Worm (Caenorhabditis elegans) whole organism, L3 larva: Measurements from ENCODE around the gene C08D8.7.

Experiments
- R02D3.7 ChIP-seq: fragments of 150-350 bp; optimal IDR thresholded peaks from 2 replicates; lab custom pipeline; 2014; ENCODE audit warnings: missing biosample characterization, missing genetic modification characterization
- ZK546.5 ChIP-seq: sonication (generic microtip); optimal IDR thresholded peaks from 2 replicates; lab custom pipeline; 2017; ENCODE audit warnings: missing biosample characterization, missing genetic modification characterization
- aly-2 ChIP-seq: fragments of 150-350 bp; optimal IDR thresholded peaks from 2 replicates; lab custom pipeline; 2014; ENCODE audit warnings: missing biosample characterization, missing genetic modification characterization
- ama-1 ChIP-seq: fragments of 150-350 bp; optimal IDR thresholded peaks from 2 replicates; lab custom pipeline; 2018
- ceh-16 ChIP-seq: sonication (generic microtip); optimal IDR thresholded peaks from 2 replicates; lab custom pipeline; 2017; ENCODE audit warnings: missing biosample characterization, missing genetic modification characterization
- ceh-28 ChIP-seq: fragments of 150-350 bp; optimal IDR thresholded peaks from 2 replicates; lab custom pipeline; 2014; ENCODE audit warnings: missing biosample characterization, missing genetic modification reagents, missing genetic modification characterization
- ceh-9 ChIP-seq: sonication (generic microtip); optimal IDR thresholded peaks from 2 replicates; lab custom pipeline; 2018; ENCODE audit warnings: missing biosample characterization, missing genetic modification characterization
- daf-12 ChIP-seq: fragments of 150-350 bp; optimal IDR thresholded peaks from 2 replicates; lab custom pipeline; 2014; ENCODE audit warnings: missing biosample characterization, missing genetic modification reagents, missing genetic modification characterization
- egl-27 ChIP-seq: sonication (generic microtip); optimal IDR thresholded peaks from 4 replicates; lab custom pipeline; 2017; ENCODE audit warnings: missing biosample characterization, missing genetic modification reagents, missing genetic modification characterization
- egl-5 ChIP-seq: fragments of 150-350 bp; optimal IDR thresholded peaks from 2 replicates; lab custom pipeline; 2017; ENCODE audit warnings: missing biosample characterization, missing genetic modification reagents, missing genetic modification characterization, inconsistent platforms
- elt-1 ChIP-seq: fragments of 150-350 bp; optimal IDR thresholded peaks from 2 replicates; lab custom pipeline; 2014; ENCODE audit warnings: missing biosample characterization, missing genetic modification characterization
- elt-2 ChIP-seq: sonication (generic microtip); optimal IDR thresholded peaks from 2 replicates; lab custom pipeline; 2016; ENCODE audit warnings: missing genetic modification reagents, mild to moderate bottlenecking, missing genetic modification characterization, missing compliant biosample characterization
- fkh-10 ChIP-seq: sonication (generic microtip); optimal IDR thresholded peaks from 2 replicates; lab custom pipeline; 2017; ENCODE audit warnings: missing biosample characterization, missing genetic modification reagents, missing genetic modification characterization
- fkh-2 ChIP-seq: fragments of 150-350 bp; optimal IDR thresholded peaks from 2 replicates; lab custom pipeline; 2014; ENCODE audit warnings: missing biosample characterization, missing genetic modification reagents, missing genetic modification characterization
- fos-1 ChIP-seq: fragments of 150-350 bp; optimal IDR thresholded peaks from 2 replicates; lab custom pipeline; 2014; ENCODE audit warnings: missing biosample characterization, missing genetic modification characterization
- jun-1 ChIP-seq: fragments of 150-350 bp; optimal IDR thresholded peaks from 2 replicates; lab custom pipeline; 2014; ENCODE audit warnings: missing biosample characterization, missing genetic modification reagents, missing genetic modification characterization
- lin-39 ChIP-seq: fragments of 150-350 bp; optimal IDR thresholded peaks from 2 replicates; lab custom pipeline; 2018; ENCODE audit warnings: missing biosample characterization, missing genetic modification reagents, missing genetic modification characterization
- lsy-12 ChIP-seq: sonication (generic microtip); optimal IDR thresholded peaks from 2 replicates; lab custom pipeline; 2016; ENCODE audit warnings: mild to moderate bottlenecking, missing genetic modification characterization, missing compliant biosample characterization
- mml-1 ChIP-seq: fragments of 150-350 bp; sonication (generic microtip); optimal IDR thresholded peaks from 3 replicates; lab custom pipeline; 2014; ENCODE audit warnings: missing biosample characterization, missing genetic modification characterization
- nfya-1 ChIP-seq: sonication (generic microtip); optimal IDR thresholded peaks from 2 replicates; lab custom pipeline; 2017; ENCODE audit warnings: missing genetic modification characterization, mild to moderate bottlenecking, missing compliant biosample characterization, antibody characterized with exemption, moderate library complexity; ENCODE audit not compliant: insufficient read depth
- nhr-11 ChIP-seq: fragments of 150-350 bp; optimal IDR thresholded peaks from 2 replicates; lab custom pipeline; 2014; ENCODE audit warnings: missing biosample characterization, missing genetic modification characterization
- nhr-23 ChIP-seq: fragments of 150-350 bp; optimal IDR thresholded peaks from 2 replicates; lab custom pipeline; 2014; ENCODE audit warnings: missing biosample characterization, missing genetic modification reagents, missing genetic modification characterization
- nhr-237 ChIP-seq: fragments of 150-350 bp; optimal IDR thresholded peaks from 2 replicates; lab custom pipeline; 2014; ENCODE audit warnings: missing biosample characterization, missing genetic modification characterization
- nhr-25 ChIP-seq: sonication (generic microtip); optimal IDR thresholded peaks from 2 replicates; lab custom pipeline; 2017; ENCODE audit warnings: missing biosample characterization, missing genetic modification characterization
- nhr-28 ChIP-seq: fragments of 150-350 bp; optimal IDR thresholded peaks from 2 replicates; lab custom pipeline; 2014; ENCODE audit warnings: missing biosample characterization, missing genetic modification characterization
- nhr-43 ChIP-seq: sonication (generic microtip); optimal IDR thresholded peaks from 2 replicates; lab custom pipeline; 2016; ENCODE audit warnings: mild to moderate bottlenecking, missing genetic modification characterization, missing compliant biosample characterization; ENCODE audit not compliant: poor library complexity, severe bottlenecking
- nhr-67 ChIP-seq: fragments of 150-350 bp; optimal IDR thresholded peaks from 2 replicates; lab custom pipeline; 2014; ENCODE audit warnings: missing biosample characterization, missing genetic modification characterization
- nhr-77 ChIP-seq: fragments of 150-350 bp; optimal IDR thresholded peaks from 2 replicates; lab custom pipeline; 2014; ENCODE audit warnings: missing biosample characterization, missing genetic modification characterization
- pha-4 ChIP-seq: fragments of 150-350 bp; optimal IDR thresholded peaks from 2 replicates; lab custom pipeline; 2014; ENCODE audit warnings: missing biosample characterization, missing genetic modification reagents, missing genetic modification characterization
- sea-2 ChIP-seq: fragments of 150-350 bp; sonication (generic microtip); optimal IDR thresholded peaks from 4 replicates; lab custom pipeline; 2014; ENCODE audit warnings: missing biosample characterization, missing genetic modification reagents, missing genetic modification characterization
- skn-1 ChIP-seq: fragments of 150-350 bp; optimal IDR thresholded peaks from 2 replicates; lab custom pipeline; 2014; ENCODE audit warnings: missing biosample characterization, missing genetic modification characterization
- unc-39 ChIP-seq: sonication (generic microtip); optimal IDR thresholded peaks from 4 replicates; lab custom pipeline; 2017; ENCODE audit warnings: missing biosample characterization, missing genetic modification characterization
- zag-1 ChIP-seq: fragments of 150-350 bp; optimal IDR thresholded peaks from 2 replicates; lab custom pipeline; 2014; ENCODE audit warnings: missing biosample characterization, missing genetic modification characterization
- ztf-11 ChIP-seq: fragments of 150-350 bp; optimal IDR thresholded peaks from 2 replicates; lab custom pipeline; 2014; ENCODE audit warnings: missing biosample characterization, missing genetic modification characterization
- ztf-4 ChIP-seq: fragments of 150-350 bp; optimal IDR thresholded peaks from 2 replicates; lab custom pipeline; 2014; ENCODE audit warnings: missing biosample characterization, missing genetic modification characterization

The C08D8.7 gene

ce11 chrV:8327080-8327479, 13.9 kb upstream of the C08D8.7 start:
- TF ChIP-seq egl-27 (tag; lab: Kevin White, UChicago), result no peak
- no peak for TF ChIP-seq ceh-9 (tag; lab: Kevin White, UChicago)
- TF ChIP-seq nhr-67, result no peak
- TF ChIP-seq ceh-28 (tag; lab: Kevin White, UChicago), result no peak
- TF ChIP-seq elt-1 (tag; lab: Kevin White, UChicago), result no peak
- no peak for TF ChIP-seq egl-5 (tag; lab: Kevin White, UChicago)
- TF ChIP-seq elt-2 (tag; lab: Kevin White, UChicago), result no peak
- TF ChIP-seq mml-1 (tag; lab: Kevin White, UChicago), result no peak
- TF ChIP-seq lin-39 (tag; lab: Kevin White, UChicago), result no peak
- no peak for TF ChIP-seq nhr-77 (tag; lab: Kevin White, UChicago)
- TF ChIP-seq nhr-237 (tag; lab: Kevin White, UChicago), result no peak
- no peak for TF ChIP-seq fkh-2
- no peak for TF ChIP-seq nhr-28 (tag; lab: Kevin White, UChicago)

ce11 chrV:8334360-8334759, 6.7 kb upstream of the C08D8.7 start, which contains the start of gene tmd-2:
Gene tmd-2, plus strand, starts transcription at chrV:8334660.
- no peak for TF ChIP-seq ama-1
- no peak for TF ChIP-seq nfya-1 (tag; lab: Kevin White, UChicago)
- TF ChIP-seq egl-27 (tag; lab: Kevin White, UChicago), result no peak

- TF ChIP-seq lin-39 (tag; lab: Kevin White, UChicago) (no peak), fkh-2 (no peak), sea-2 (GFP tag; lab: Kevin White, UChicago) (no peak), unc-39 (tag; lab: Kevin White, UChicago) (no peak), nhr-11 (tag; lab: Kevin White, UChicago) (no peak), lsy-12 (no peak), nhr-23 (tag; lab: Kevin White, UChicago) (no peak), R02D3.7 (tag; lab: Kevin White, UChicago) (no peak), jun-1 (tag; lab: Kevin White, UChicago) (no peak), skn-1 (tag; lab: Kevin White, UChicago) (no peak), ceh-28 (tag; lab: Kevin White, UChicago) (no peak), fos-1 (tag; lab: Kevin White, UChicago) (no peak)
These were observed 5.4 kb upstream of the C08D8.7 start for ce11 chrV:8335620-8336019.

- TF ChIP-seq lsy-12, result no peak
- TF ChIP-seq aly-2 (tag; lab: Kevin White, UChicago), result no peak
- TF ChIP-seq ZK546.5 (tag; lab: Kevin White, UChicago), result no peak
- no peak for TF ChIP-seq mml-1 (tag; lab: Kevin White, UChicago)
- TF ChIP-seq daf-12 (tag; lab: Kevin White, UChicago), result no peak
- TF ChIP-seq nhr-25 (tag; lab: Kevin White, UChicago), result no peak
- no peak for TF ChIP-seq ceh-16 (tag; lab: Kevin White, UChicago)
- TF ChIP-seq fkh-2, result no peak
- TF ChIP-seq zag-1, result no peak
- TF ChIP-seq ztf-11 (tag; lab: Kevin White, UChicago), result no peak
- no peak for TF ChIP-seq sea-2 (GFP tag; lab: Kevin White, UChicago)
- TF ChIP-seq nhr-67, result no peak
- no peak for TF ChIP-seq nhr-43 (tag; lab: Kevin White, UChicago)
- no peak for TF ChIP-seq skn-1 (tag; lab: Kevin White, UChicago)
- no peak for TF ChIP-seq egl-27 (tag; lab: Kevin White, UChicago)
- no peak for TF ChIP-seq unc-39 (tag; lab: Kevin White, UChicago)
These were observed 1.4 kb downstream of the C08D8.7 start for ce11 chrV:8342416-8342815.

DNA sequence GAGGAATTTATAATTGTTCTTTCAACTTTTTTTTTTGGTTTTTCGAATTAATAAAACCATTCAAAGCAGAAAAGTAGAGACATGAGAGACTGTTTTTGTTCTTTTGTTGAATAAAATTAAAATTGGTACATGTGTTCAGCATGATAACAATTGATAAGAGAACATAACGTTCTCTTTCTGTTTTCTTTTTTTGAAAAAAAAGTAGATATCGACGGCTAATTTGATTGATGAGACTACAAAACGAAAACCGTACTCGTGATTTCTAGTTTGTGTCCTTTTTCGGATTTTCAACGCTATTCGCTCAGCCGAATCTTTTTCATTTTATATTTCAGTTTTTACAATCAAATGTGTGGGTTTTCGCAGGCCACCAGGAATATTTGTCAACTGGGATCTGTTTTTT, 4.4 kb downstream of the C08D8.7 start, which contains the start of gene C08D8.1:
C08D8.1 (plus strand) TSS at position 324 of the 400 bp plus-strand sequence.
- no peak for TF ChIP-seq fkh-10 (GFP tag; lab: Kevin White, UChicago)
- TF ChIP-seq pha-4 (tag; lab: Kevin White, UChicago), result no peak
- TF ChIP-seq nfya-1 (tag; lab: Kevin White, UChicago), result no peak
- TF ChIP-seq ztf-4 (tag; lab: Kevin White, UChicago), result no peak
- no peak for TF ChIP-seq ama-1
- TF ChIP-seq zag-1, result no peak
- no peak for TF ChIP-seq ceh-16 (tag; lab: Kevin White, UChicago)
